Worm (Caenorhabditis elegans): ENCODE data around the gene srh-33.

The srh-33 gene

ce11 chrV:459464-459863 lies 16.4 kb upstream of the srh-33 start, which contains the start of gene nhr-203:
nhr-203 (plus strand) TSS chrV:459795.
- no peak for TF ChIP-seq unc-39 (tag; optimal IDR thresholded peaks at IDR 0.05)
- no peak for TF ChIP-seq ama-1 (optimal IDR thresholded peaks at IDR 0.05)
- TF ChIP-seq gmeb-1 (tag; optimal IDR thresholded peaks at IDR 0.05): peak; percentile 37
- TF ChIP-seq elt-3 (tag; optimal IDR thresholded peaks at IDR 0.05): no peak
- no peak for TF ChIP-seq sem-4 (tag; optimal IDR thresholded peaks at IDR 0.05)
- TF ChIP-seq aly-2 (tag; optimal IDR thresholded peaks at IDR 0.05): no peak
- TF ChIP-seq elt-1 (tag; optimal IDR thresholded peaks at IDR 0.05): no peak
- no peak for TF ChIP-seq lin-11 (tag; optimal IDR thresholded peaks at IDR 0.05)
- no peak for TF ChIP-seq nhr-12 (tag; optimal IDR thresholded peaks at IDR 0.05)
- TF ChIP-seq sma-9 (GFP tag; optimal IDR thresholded peaks at IDR 0.05): peak; percentile 80
- no peak for TF ChIP-seq sma-9 (tag; optimal IDR thresholded peaks at IDR 0.05)
- no peak for TF ChIP-seq nhr-129 (tag; optimal IDR thresholded peaks at IDR 0.05)
- TF ChIP-seq Y55F3AM.14 (GFP tag; optimal IDR thresholded peaks at IDR 0.05): no peak
- no peak for TF ChIP-seq nhr-23 (tag; optimal IDR thresholded peaks at IDR 0.05)
- no peak for TF ChIP-seq mab-5 (tag; optimal IDR thresholded peaks at IDR 0.05)
- TF ChIP-seq blmp-1 (tag; optimal IDR thresholded peaks at IDR 0.05; ENCODE audit: insufficient read depth): no peak
- TF ChIP-seq nhr-237 (tag; optimal IDR thresholded peaks at IDR 0.05): no peak
- no peak for TF ChIP-seq ZK546.5 (tag; optimal IDR thresholded peaks at IDR 0.05)
- no peak for TF ChIP-seq unc-55 (GFP tag; optimal IDR thresholded peaks at IDR 0.05)
- TF ChIP-seq ceh-82 (tag; optimal IDR thresholded peaks at IDR 0.05): no peak
- TF ChIP-seq ztf-1 (GFP tag; conservative IDR thresholded peaks at IDR 0.05): no peak
- TF ChIP-seq peb-1 (tag; optimal IDR thresholded peaks at IDR 0.05): no peak
- no peak for TF ChIP-seq nhr-10 (tag; optimal IDR thresholded peaks at IDR 0.05)
- no peak for TF ChIP-seq nhr-77 (tag; optimal IDR thresholded peaks at IDR 0.05)
- TF ChIP-seq lin-13 (GFP tag; optimal IDR thresholded peaks at IDR 0.05): no peak
- TF ChIP-seq ceh-16 (tag; optimal IDR thresholded peaks at IDR 0.05): no peak
- no peak for TF ChIP-seq nhr-6 (tag; optimal IDR thresholded peaks at IDR 0.05)
- no peak for TF ChIP-seq zag-1 (tag; optimal IDR thresholded peaks at IDR 0.05)
- TF ChIP-seq nhr-21 (tag; optimal IDR thresholded peaks at IDR 0.05): no peak
- no peak for TF ChIP-seq snpc-4 (tag; optimal IDR thresholded peaks at IDR 0.05)
- peak; percentile 45 for TF ChIP-seq crh-2 (tag; optimal IDR thresholded peaks at IDR 0.05)
- TF ChIP-seq nhr-25 (tag; optimal IDR thresholded peaks at IDR 0.05): no peak
- TF ChIP-seq unc-62 (GFP tag; optimal IDR thresholded peaks at IDR 0.05): no peak
- TF ChIP-seq mbf-1 (tag; optimal IDR thresholded peaks at IDR 0.05): no peak
- no peak for TF ChIP-seq ztf-4 (tag; optimal IDR thresholded peaks at IDR 0.05)
- no peak for TF ChIP-seq alr-1 (tag; optimal IDR thresholded peaks at IDR 0.05)
- no peak for TF ChIP-seq nhr-11 (tag; optimal IDR thresholded peaks at IDR 0.05)
- TF ChIP-seq mdl-1 (tag; optimal IDR thresholded peaks at IDR 0.05): no peak
- peak; percentile 75 for TF ChIP-seq fos-1 (tag; optimal IDR thresholded peaks at IDR 0.05)
- peak; percentile 52 for TF ChIP-seq skn-1 (tag; optimal IDR thresholded peaks at IDR 0.05)
- no peak for TF ChIP-seq lsy-2 (tag; optimal IDR thresholded peaks at IDR 0.05)
- no peak for TF ChIP-seq egl-27 (tag; optimal IDR thresholded peaks at IDR 0.05)
- TF ChIP-seq sma-3 (GFP tag; optimal IDR thresholded peaks at IDR 0.05): no peak
- TF ChIP-seq F13H6.1 (tag; optimal IDR thresholded peaks at IDR 0.05): peak; percentile 1

- TF ChIP-seq gmeb-1 (tag; optimal IDR thresholded peaks at IDR 0.05) (no peak), unc-39 (tag; optimal IDR thresholded peaks at IDR 0.05) (no peak), mab-5 (tag; optimal IDR thresholded peaks at IDR 0.05) (no peak), Y55F3AM.14 (GFP tag; optimal IDR thresholded peaks at IDR 0.05) (no peak), peb-1 (tag; optimal IDR thresholded peaks at IDR 0.05) (no peak), fos-1 (tag; optimal IDR thresholded peaks at IDR 0.05) (no peak), nhr-129 (tag; optimal IDR thresholded peaks at IDR 0.05) (no peak), zag-1 (tag; optimal IDR thresholded peaks at IDR 0.05) (no peak), dmd-4 (tag; optimal IDR thresholded peaks at IDR 0.05) (no peak), egl-27 (tag; optimal IDR thresholded peaks at IDR 0.05) (no peak), nhr-12 (tag; optimal IDR thresholded peaks at IDR 0.05) (no peak)
Observed at ce11 chrV:457839-458238, 14.7 kb upstream of the srh-33 start.
